Fruit fly (Drosophila melanogaster): ENCODE data around the gene ValRS-m.
A peak's percentile ranks its signal among the peaks of the same experiment; 100 is the strongest.

The ValRS-m gene

DNA sequence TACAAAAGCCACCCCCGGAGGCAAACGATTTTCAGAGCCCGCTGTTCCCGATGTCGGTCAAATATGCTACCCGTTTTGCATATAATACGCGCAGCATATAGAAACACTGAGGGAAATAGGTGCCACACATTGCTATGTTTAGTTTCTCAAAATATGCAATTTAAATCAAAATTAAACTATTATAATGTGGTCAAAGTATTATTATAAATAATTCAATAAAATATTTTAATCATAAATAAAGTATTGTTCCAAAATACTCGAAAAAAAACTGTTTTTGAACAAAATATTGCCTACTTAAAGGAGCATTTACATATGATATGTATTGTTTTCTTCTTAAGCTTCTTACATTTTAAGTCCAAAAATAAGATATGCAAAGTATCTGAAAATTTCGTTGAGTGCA is 13.6 kb downstream of the ValRS-m start:
- TF ChIP-seq hkb (optimal IDR thresholded peaks at IDR 0.05) (no peak), hkb (GFP tag; IDR thresholded peaks at IDR 0.05) (peak; percentile 37; the same call in 1 of the 2 replicates), CoRest (tag; optimal IDR thresholded peaks at IDR 0.05) (peak; percentile 78), CG31441 (GFP tag; IDR thresholded peaks at IDR 0.05) (peak; percentile 84), CG18262 (tag; optimal IDR thresholded peaks at IDR 0.05) (peak; percentile 81), CG10431 (GFP tag; optimal IDR thresholded peaks at IDR 0.05) (no peak), Six4 (GFP tag; optimal IDR thresholded peaks at IDR 0.05) (peak; percentile 12), Med (GFP tag) (peak; percentile 26), Atf6 (GFP tag; IDR thresholded peaks at IDR 0.05) (peak; percentile 12; the same call in 1 of the 2 replicates), Dip2 (GFP tag; IDR thresholded peaks at IDR 0.05) (no peak), Hand (GFP tag; optimal IDR thresholded peaks at IDR 0.05) (no peak), CG30020 (tag; optimal IDR thresholded peaks at IDR 0.05) (peak; percentile 2), slbo (GFP tag; IDR thresholded peaks at IDR 0.05) (peak; percentile 43), ind (GFP tag; optimal IDR thresholded peaks at IDR 0.05) (peak; percentile 57), Asciz (GFP tag; optimal IDR thresholded peaks at IDR 0.05) (peak; percentile 41), CG10979 (tag; optimal IDR thresholded peaks at IDR 0.05) (peak; percentile 71), cwo (GFP tag; optimal IDR thresholded peaks at IDR 0.05) (peak; percentile 47), CG3847 (GFP tag; IDR thresholded peaks at IDR 0.05) (no peak), Fer1 (GFP tag; optimal IDR thresholded peaks at IDR 0.05) (peak; percentile 9), CG14860 (GFP tag; IDR thresholded peaks at IDR 0.05; ENCODE audit: partially characterized antibody) (no peak), CG12104 (GFP tag; optimal IDR thresholded peaks at IDR 0.05) (peak; percentile 51), CG2875 (GFP tag; optimal IDR thresholded peaks at IDR 0.05) (peak; percentile 6), H15 (GFP tag; IDR thresholded peaks at IDR 0.05) (no peak), CG7786 (GFP tag; optimal IDR thresholded peaks at IDR 0.05) (no peak), CG10209 (GFP tag; optimal IDR thresholded peaks at IDR 0.05) (peak; percentile 59), grau (tag; optimal IDR thresholded peaks at IDR 0.05) (peak; percentile 70), croc (GFP tag; conservative IDR thresholded peaks at IDR 0.05) (peak; percentile 25; the same call in 1 of the 3 replicates), Abd-B (GFP tag; optimal IDR thresholded peaks at IDR 0.05) (peak; percentile 19), vnd (GFP tag; IDR thresholded peaks at IDR 0.05; ENCODE audit: partially characterized antibody) (no peak), CG17361 (GFP tag; IDR thresholded peaks at IDR 0.05) (peak; percentile 83), Nf-YB (GFP tag; optimal IDR thresholded peaks at IDR 0.05) (peak; percentile 26), Eip74EF (GFP tag; optimal IDR thresholded peaks at IDR 0.05) (peak in 1 of 2 experiments; percentile 13), CG15269 (tag; optimal IDR thresholded peaks at IDR 0.05) (peak; percentile 70), prd (optimal IDR thresholded peaks at IDR 0.05) (no peak), prd (GFP tag; IDR thresholded peaks at IDR 0.05) (peak; percentile 37; the same call in 1 of the 3 replicates), CG32767 (GFP tag; IDR thresholded peaks at IDR 0.05) (no peak), Myb (GFP tag; optimal IDR thresholded peaks at IDR 0.05) (no peak), row (GFP tag; IDR thresholded peaks at IDR 0.05) (peak; percentile 51; the same call in 2 of the 3 replicates), CG6765 (GFP tag; optimal IDR thresholded peaks at IDR 0.05) (peak; percentile 6), CG7745 (tag; optimal IDR thresholded peaks at IDR 0.05) (no peak), CG12155 (GFP tag; optimal IDR thresholded peaks at IDR 0.05) (no peak), CG10267 (tag; optimal IDR thresholded peaks at IDR 0.05) (peak; percentile 22), HLH3B (GFP tag; IDR thresholded peaks at IDR 0.05) (peak; percentile 45; the same call in 1 of the 2 replicates), HmgZ (tag; optimal IDR thresholded peaks at IDR 0.05) (no peak), CG1529 (GFP tag; optimal IDR thresholded peaks at IDR 0.05) (peak; percentile 15), esg (GFP tag; conservative IDR thresholded peaks at IDR 0.05) (peak; percentile 23; the same call in 1 of the 2 replicates), gem (tag; optimal IDR thresholded peaks at IDR 0.05) (peak; percentile 76), E2f1 (GFP tag; IDR thresholded peaks at IDR 0.05) (peak; percentile 58; the same call in 1 of the 2 replicates), CG15601 (tag; optimal IDR thresholded peaks at IDR 0.05) (peak; percentile 53), Sox102F (GFP tag; optimal IDR thresholded peaks at IDR 0.05) (peak; percentile 78)

All from whole organism, embryonic.